Worm (Caenorhabditis elegans): ENCODE measurements around the gene cyp-33D3.

cyp-33D3 gene

DNA sequence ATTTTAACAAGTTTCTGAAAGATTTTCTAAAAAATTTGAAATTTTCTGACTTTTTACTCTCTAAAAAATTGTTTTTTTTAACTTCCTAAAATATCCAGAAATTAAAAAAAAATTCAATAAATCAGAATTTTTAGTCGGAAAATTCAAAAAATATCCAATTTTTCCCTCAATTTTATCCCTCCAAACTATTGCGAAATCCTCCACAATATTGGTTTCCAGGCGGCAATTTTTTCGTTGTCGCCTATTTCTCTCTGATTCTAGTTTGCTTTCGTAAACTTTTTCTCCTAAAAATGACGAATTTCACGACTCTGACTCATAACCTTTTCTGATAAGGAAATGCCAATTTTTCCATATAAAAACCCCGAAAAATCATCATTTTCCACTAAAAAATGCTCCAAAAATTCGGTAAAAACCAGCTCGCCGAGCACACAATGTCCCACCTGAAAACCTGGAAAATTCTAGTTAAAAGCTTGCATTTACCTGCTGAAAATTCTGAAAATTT lies 49.6 kb downstream of the cyp-33D3 start, which contains the start of gene Y17D7B.2:
Gene Y17D7B.2 (plus strand): TSS at position 323 of the 502 bp plus-strand sequence.
- TF ChIP-seq lim-6 (tag; optimal IDR thresholded peaks at IDR 0.05) (no peak), nhr-11 (tag; optimal IDR thresholded peaks at IDR 0.05) (no peak), odd-2 (tag; optimal IDR thresholded peaks at IDR 0.05) (no peak), Y22D7AL.16 (tag; optimal IDR thresholded peaks at IDR 0.05) (no peak), pax-1 (tag; optimal IDR thresholded peaks at IDR 0.05) (no peak), ceh-19 (GFP tag; optimal IDR thresholded peaks at IDR 0.05) (no peak), unc-55 (GFP tag; optimal IDR thresholded peaks at IDR 0.05) (no peak), dve-1 (tag; optimal IDR thresholded peaks at IDR 0.05) (no peak), ama-1 (optimal IDR thresholded peaks at IDR 0.05) (no peak), ceh-22 (tag; optimal IDR thresholded peaks at IDR 0.05) (no peak), tbx-7 (tag; optimal IDR thresholded peaks at IDR 0.05) (no peak), fkh-6 (tag; optimal IDR thresholded peaks at IDR 0.05) (no peak), ceh-14 (tag; optimal IDR thresholded peaks at IDR 0.05) (no peak), elt-2 (tag; optimal IDR thresholded peaks at IDR 0.05) (no peak), ceh-48 (tag; optimal IDR thresholded peaks at IDR 0.05) (no peak)

DNA sequence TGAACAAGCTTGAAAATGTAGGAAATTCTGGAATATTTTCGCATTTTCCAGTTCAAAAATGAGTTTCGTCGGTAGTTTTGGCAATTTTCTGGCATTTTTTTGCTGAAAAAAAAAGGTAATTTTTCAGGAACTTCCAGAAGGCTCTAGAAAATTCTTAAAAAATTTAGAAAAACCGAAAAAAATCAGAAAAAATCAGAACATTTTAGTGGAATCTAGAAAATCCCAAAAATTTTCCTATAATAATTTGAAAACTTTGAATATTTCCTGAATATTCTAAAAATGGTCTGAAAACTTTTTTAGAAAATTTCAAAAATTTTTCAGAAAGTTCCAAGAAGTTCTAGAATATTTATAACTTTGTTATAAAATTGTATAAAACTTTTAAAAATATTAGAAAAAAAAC lies 50.3 kb downstream of the cyp-33D3 start, which contains the start of gene Y17D7B.3:
Gene Y17D7B.3 (minus strand): TSS at position 101 of the 400 bp plus-strand sequence.
- TF ChIP-seq lin-11 (tag; optimal IDR thresholded peaks at IDR 0.05), result no peak
- TF ChIP-seq hlh-15 (tag; optimal IDR thresholded peaks at IDR 0.05), result no peak
- no peak for TF ChIP-seq unc-42 (tag; optimal IDR thresholded peaks at IDR 0.05)
- TF ChIP-seq elt-4 (tag; optimal IDR thresholded peaks at IDR 0.05), result no peak
- no peak for TF ChIP-seq sox-4 (tag; optimal IDR thresholded peaks at IDR 0.05)

DNA sequence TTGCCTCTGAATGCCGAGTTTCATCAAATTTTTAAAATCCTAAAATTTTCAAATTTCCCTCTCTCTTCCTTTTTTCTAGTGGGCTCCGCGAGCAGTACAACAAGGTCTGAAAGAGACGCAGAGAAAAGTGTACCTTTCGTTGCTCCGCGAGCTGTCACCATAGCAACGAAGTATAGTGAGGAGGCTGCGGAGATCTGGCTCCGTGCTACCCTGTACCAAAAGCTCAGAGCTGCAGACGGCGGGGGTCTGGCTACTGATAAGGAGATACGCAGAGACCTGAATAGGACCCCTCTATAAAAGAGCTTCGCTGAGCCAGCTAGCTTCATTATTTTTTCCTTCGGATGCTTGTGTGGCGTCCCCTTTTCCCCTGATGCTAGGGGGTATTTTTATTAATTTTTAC lies 53.6 kb downstream of the cyp-33D3 start, which contains the start of gene Y17D7B.10:
Gene Y17D7B.10 (plus strand): TSS at position 243 of the 400 bp plus-strand sequence.
- TF ChIP-seq ceh-14 (tag; optimal IDR thresholded peaks at IDR 0.05) (no peak), ceh-18 (tag; optimal IDR thresholded peaks at IDR 0.05) (no peak), K09A11.1 (tag; optimal IDR thresholded peaks at IDR 0.05; ENCODE audit: insufficient read depth) (no peak), ceh-22 (tag; optimal IDR thresholded peaks at IDR 0.05) (no peak), sdc-2 (tag; optimal IDR thresholded peaks at IDR 0.05) (no peak), fkh-6 (tag; optimal IDR thresholded peaks at IDR 0.05) (no peak), elt-4 (tag; optimal IDR thresholded peaks at IDR 0.05) (no peak), pha-2 (tag; optimal IDR thresholded peaks at IDR 0.05) (no peak), ceh-24 (tag; optimal IDR thresholded peaks at IDR 0.05) (no peak), C08G9.2 (tag; optimal IDR thresholded peaks at IDR 0.05) (no peak), odd-2 (tag; optimal IDR thresholded peaks at IDR 0.05) (no peak), syd-9 (tag; optimal IDR thresholded peaks at IDR 0.05) (no peak), pros-1 (tag; optimal IDR thresholded peaks at IDR 0.05) (no peak), hlh-30 (tag; optimal IDR thresholded peaks at IDR 0.05; ENCODE audit: insufficient read depth) (no peak), hlh-6 (tag; optimal IDR thresholded peaks at IDR 0.05) (no peak), hlh-15 (tag; optimal IDR thresholded peaks at IDR 0.05) (no peak), T23F11.4 (GFP tag; optimal IDR thresholded peaks at IDR 0.05) (no peak), tbx-7 (tag; optimal IDR thresholded peaks at IDR 0.05) (no peak)

DNA sequence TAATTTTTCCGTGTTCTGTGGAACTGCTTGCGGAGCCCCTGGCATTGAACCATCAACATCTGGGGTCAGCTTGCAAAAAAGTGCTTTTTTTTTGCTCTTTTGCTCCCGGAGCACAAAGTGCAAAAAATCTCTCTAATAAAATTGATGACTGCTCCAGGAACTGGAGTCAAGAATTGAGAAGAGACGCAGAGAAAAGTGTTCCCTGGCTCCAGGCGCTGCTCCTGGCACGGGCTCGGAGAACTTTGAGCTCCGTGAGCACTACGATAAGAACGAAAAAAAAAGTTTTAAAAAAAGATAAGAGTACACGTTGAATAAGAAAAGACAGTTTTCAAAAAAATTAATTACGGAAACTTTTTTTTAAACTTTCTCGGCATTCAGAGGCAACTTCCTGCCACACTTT lies 54.3 kb downstream of the cyp-33D3 start:
- TF ChIP-seq eyg-1 (tag; optimal IDR thresholded peaks at IDR 0.05) (no peak), K09A11.1 (tag; optimal IDR thresholded peaks at IDR 0.05; ENCODE audit: insufficient read depth) (no peak), unc-55 (GFP tag; optimal IDR thresholded peaks at IDR 0.05) (no peak), ref-2 (tag; optimal IDR thresholded peaks at IDR 0.05) (no peak), C38D4.7 (GFP tag; optimal IDR thresholded peaks at IDR 0.05) (no peak), elt-4 (tag; optimal IDR thresholded peaks at IDR 0.05) (no peak), npax-4 (tag; optimal IDR thresholded peaks at IDR 0.05) (no peak), ztf-16 (tag; optimal IDR thresholded peaks at IDR 0.05) (no peak), ceh-30 (tag; optimal IDR thresholded peaks at IDR 0.05) (no peak), ttx-3 (tag; optimal IDR thresholded peaks at IDR 0.05) (no peak), hlh-6 (tag; optimal IDR thresholded peaks at IDR 0.05) (no peak), ceh-34 (tag; optimal IDR thresholded peaks at IDR 0.05) (no peak), nhr-232 (tag; optimal IDR thresholded peaks at IDR 0.05) (no peak)
